Fruit fly (Drosophila melanogaster) whole organism, embryonic: ENCODE results near the gene dgt2.

Experiments
- B-H2 ChIP-seq: fragments of 200-800 bp; sonication (Bioruptor generic); optimal IDR thresholded peaks from 2 replicates; lab custom pipeline; 2018; ENCODE audit warnings: missing biosample characterization, mild to moderate bottlenecking, missing genetic modification characterization
- Blimp-1 ChIP-seq: fragments of 200-800 bp; sonication (Bioruptor generic); optimal IDR thresholded peaks from 3 replicates; lab custom pipeline; 2018; ENCODE audit warnings: missing biosample characterization, missing genetic modification characterization, mild to moderate bottlenecking, moderate library complexity, missing genetic modification reagents
- C15 ChIP-seq: fragments of 200-800 bp; sonication (Bioruptor generic); IDR thresholded peaks from 3 replicates; pipeline ENCODE4 v1.3.6; 2022; ENCODE audit warnings: missing biosample characterization, missing genetic modification characterization
- CG10462 ChIP-seq: fragments of 200-800 bp; sonication (Bioruptor generic); optimal IDR thresholded peaks from 2 replicates; lab custom pipeline; 2016; ENCODE audit warnings: missing biosample characterization, missing genetic modification characterization
- CG10959 ChIP-seq: fragments of 200-800 bp; sonication (Bioruptor generic); IDR thresholded peaks from 2 replicates; pipeline ENCODE4 v1.3.6; 2022; ENCODE audit warnings: missing biosample characterization, missing genetic modification characterization
- CG12071 ChIP-seq: fragments of 200-800 bp; sonication (Bioruptor generic); optimal IDR thresholded peaks from 3 replicates; lab custom pipeline; 2018; ENCODE audit warnings: missing biosample characterization, mild to moderate bottlenecking, missing genetic modification characterization
- CG12391 ChIP-seq: fragments of 200-800 bp; sonication (Bioruptor generic); optimal IDR thresholded peaks from 3 replicates; lab custom pipeline; 2018; ENCODE audit warnings: missing biosample characterization, mild to moderate bottlenecking, missing genetic modification characterization, moderate library complexity
- CG15479 ChIP-seq: fragments of 200-800 bp; sonication (Bioruptor generic); optimal IDR thresholded peaks from 3 replicates; lab custom pipeline; 2019; ENCODE audit warnings: missing biosample characterization, mild to moderate bottlenecking, missing genetic modification characterization, moderate library complexity
- CG15514 ChIP-seq: fragments of 200-800 bp; sonication (Bioruptor generic); optimal IDR thresholded peaks from 3 replicates; lab custom pipeline; 2017; ENCODE audit warnings: missing biosample characterization, missing genetic modification characterization, mild to moderate bottlenecking, moderate library complexity, missing genetic modification reagents
- CG15696 ChIP-seq: fragments of 200-800 bp; sonication (Bioruptor generic); optimal IDR thresholded peaks from 2 replicates; lab custom pipeline; 2019; ENCODE audit warnings: missing biosample characterization, mild to moderate bottlenecking, missing genetic modification characterization, moderate library complexity
- CG17568 ChIP-seq: fragments of 200-800 bp; sonication (Bioruptor generic); optimal IDR thresholded peaks from 2 replicates; lab custom pipeline; 2018; ENCODE audit warnings: missing biosample characterization, mild to moderate bottlenecking, missing genetic modification characterization, moderate library complexity
- CG18262 ChIP-seq: fragments of 200-800 bp; optimal IDR thresholded peaks from 3 replicates; lab custom pipeline; 2019; ENCODE audit warnings: missing biosample characterization, mild to moderate bottlenecking, missing genetic modification characterization, moderate library complexity
- CG30403 ChIP-seq: fragments of 200-800 bp; sonication (Bioruptor generic); optimal IDR thresholded peaks from 3 replicates; lab custom pipeline; 2016; ENCODE audit warnings: missing biosample characterization, missing genetic modification characterization
- CG33557 ChIP-seq: fragments of 200-800 bp; sonication (Bioruptor generic); optimal IDR thresholded peaks from 2 replicates; lab custom pipeline; 2019; ENCODE audit warnings: missing biosample characterization, mild to moderate bottlenecking, missing genetic modification characterization, moderate library complexity
- CG3407 ChIP-seq: fragments of 200-800 bp; sonication (Bioruptor generic); optimal IDR thresholded peaks from 2 replicates; lab custom pipeline; 2018; ENCODE audit warnings: missing biosample characterization, mild to moderate bottlenecking, missing genetic modification characterization
- CG4820 ChIP-seq: fragments of 200-800 bp; sonication (Bioruptor generic); optimal IDR thresholded peaks from 3 replicates; lab custom pipeline; 2016; ENCODE audit warnings: missing biosample characterization, missing genetic modification characterization
- CG6254 ChIP-seq: fragments of 200-800 bp; sonication (Bioruptor generic); optimal IDR thresholded peaks from 3 replicates; lab custom pipeline; 2017; ENCODE audit warnings: mild to moderate bottlenecking, missing biosample characterization, missing genetic modification reagents, missing genetic modification characterization
- CG7786 ChIP-seq: fragments of 200-800 bp; sonication (Bioruptor generic); optimal IDR thresholded peaks from 2 replicates; lab custom pipeline; 2016; ENCODE audit warnings: missing biosample characterization, missing genetic modification characterization
- CoRest ChIP-seq: fragments of 200-800 bp; sonication (Bioruptor generic); optimal IDR thresholded peaks from 3 replicates; lab custom pipeline; 2018; ENCODE audit warnings: missing biosample characterization, mild to moderate bottlenecking, missing genetic modification characterization, moderate library complexity
- HLHmδ ChIP-seq: fragments of 200-800 bp; sonication (Bioruptor generic); optimal IDR thresholded peaks from 2 replicates; lab custom pipeline; 2018; ENCODE audit warnings: missing biosample characterization, mild to moderate bottlenecking, missing genetic modification characterization, moderate library complexity
- Hey ChIP-seq: fragments of 200-800 bp; sonication (Bioruptor generic); optimal IDR thresholded peaks from 3 replicates; lab custom pipeline; 2018; ENCODE audit warnings: missing biosample characterization, mild to moderate bottlenecking, missing genetic modification characterization
- Hr51 ChIP-seq, 2 experiments: fragments of 200-800 bp; sonication (Bioruptor generic); optimal IDR thresholded peaks; 2 replicates in 1 of 2; 3 replicates in 1 of 2; lab custom pipeline; 2016 to 2018; ENCODE audit warnings: missing biosample characterization in 2 of 2, missing genetic modification characterization in 2 of 2, mild to moderate bottlenecking in 1 of 2, moderate library complexity in 1 of 2
- Kr ChIP-seq: fragments of 200-800 bp; sonication (Bioruptor generic); optimal IDR thresholded peaks from 2 replicates; lab custom pipeline; 2017; ENCODE audit warnings: missing biosample characterization, mild to moderate bottlenecking, missing genetic modification characterization
- MTF-1 ChIP-seq: fragments of 200-800 bp; sonication (Bioruptor generic); optimal IDR thresholded peaks from 2 replicates; lab custom pipeline; 2018; ENCODE audit warnings: missing biosample characterization, mild to moderate bottlenecking, missing genetic modification characterization, borderline replicate concordance
- NfI ChIP-seq: fragments of 200-800 bp; sonication (Bioruptor generic); optimal IDR thresholded peaks from 3 replicates; lab custom pipeline; 2018; ENCODE audit warnings: missing biosample characterization, mild to moderate bottlenecking, missing genetic modification characterization, moderate library complexity
- Pdp1 ChIP-seq, 2 experiments: fragments of 200-800 bp; sonication (Bioruptor generic); optimal IDR thresholded peaks; 3 replicates each; lab custom pipeline; 2016; ENCODE audit warnings: missing biosample characterization in 2 of 2, missing genetic modification characterization in 2 of 2, mild to moderate bottlenecking in 1 of 2, moderate library complexity in 1 of 2
- Six4 ChIP-seq: fragments of 200-800 bp; sonication (Bioruptor generic); optimal IDR thresholded peaks from 2 replicates; lab custom pipeline; 2016; ENCODE audit warnings: missing biosample characterization, missing genetic modification characterization
- Sox100B ChIP-seq: fragments of 200-800 bp; sonication (Bioruptor generic); optimal IDR thresholded peaks from 3 replicates; lab custom pipeline; 2018; ENCODE audit warnings: missing biosample characterization, mild to moderate bottlenecking, missing genetic modification characterization
- Ssrp ChIP-seq: fragments of 200-800 bp; sonication (Bioruptor generic); optimal IDR thresholded peaks from 2 replicates; lab custom pipeline; 2018; ENCODE audit warnings: missing biosample characterization, mild to moderate bottlenecking, missing genetic modification characterization, moderate library complexity
- Trl ChIP-seq, 3 experiments: fragments of >200 bp in 2 of 3; fragments of 200-800 bp in 1 of 3; sonication (Bioruptor generic) in 1 of 3; optimal IDR thresholded peaks; 2 replicates in 1 of 3; 3 replicates in 2 of 3; lab custom pipeline; 2016 to 2017; ENCODE audit warnings: missing biosample characterization in 1 of 3, missing genetic modification characterization in 1 of 3
- Xbp1 ChIP-seq: fragments of 200-800 bp; sonication (Bioruptor generic); optimal IDR thresholded peaks from 3 replicates; lab custom pipeline; 2016; ENCODE audit warnings: missing biosample characterization, mild to moderate bottlenecking, missing genetic modification characterization
- aop ChIP-seq: fragments of 200-800 bp; sonication (Bioruptor generic); IDR thresholded peaks from 2 replicates; pipeline ENCODE4 v1.3.6; 2022; ENCODE audit warnings: missing biosample characterization, missing genetic modification characterization
- bcd ChIP-seq: fragments of 200-800 bp; sonication (Bioruptor generic); optimal IDR thresholded peaks from 2 replicates; lab custom pipeline; 2017; ENCODE audit warnings: missing biosample characterization, mild to moderate bottlenecking, missing genetic modification characterization
- crol ChIP-seq: fragments of 200-800 bp; sonication (Bioruptor generic); IDR thresholded peaks from 2 replicates; pipeline ENCODE4 v1.3.6; 2022; ENCODE audit warnings: missing biosample characterization, missing genetic modification characterization
- cwo ChIP-seq: fragments of 200-800 bp; sonication (Bioruptor generic); optimal IDR thresholded peaks from 3 replicates; lab custom pipeline; 2017; ENCODE audit warnings: missing biosample characterization, missing genetic modification characterization, mild to moderate bottlenecking, moderate library complexity, missing genetic modification reagents
- ems ChIP-seq: fragments of 200-800 bp; sonication (Bioruptor generic); optimal IDR thresholded peaks from 3 replicates; lab custom pipeline; 2016; ENCODE audit warnings: missing biosample characterization, missing genetic modification characterization
- gcm ChIP-seq: fragments of 200-800 bp; sonication (Bioruptor generic); optimal IDR thresholded peaks from 2 replicates; lab custom pipeline; 2019; ENCODE audit warnings: missing biosample characterization, mild to moderate bottlenecking, missing genetic modification characterization, moderate library complexity
- gsb ChIP-seq: fragments of 200-800 bp; sonication (Bioruptor generic); IDR thresholded peaks from 2 replicates; pipeline ENCODE4 v1.3.6; 2022; ENCODE audit warnings: missing biosample characterization, missing genetic modification characterization
- gsb-n ChIP-seq: fragments of 200-800 bp; sonication (Bioruptor generic); optimal IDR thresholded peaks from 3 replicates; lab custom pipeline; 2018; ENCODE audit warnings: missing biosample characterization, mild to moderate bottlenecking, missing genetic modification characterization
- jing ChIP-seq: fragments of 200-800 bp; sonication (Bioruptor generic); optimal IDR thresholded peaks from 2 replicates; lab custom pipeline; 2018; ENCODE audit warnings: missing biosample characterization, mild to moderate bottlenecking, missing genetic modification characterization
- kay ChIP-seq: fragments of 200-800 bp; sonication (Bioruptor generic); optimal IDR thresholded peaks from 2 replicates; lab custom pipeline; 2016; ENCODE audit warnings: missing biosample characterization, missing genetic modification characterization
- lilli ChIP-seq: fragments of 200-800 bp; sonication (Bioruptor generic); optimal IDR thresholded peaks from 3 replicates; lab custom pipeline; 2016; ENCODE audit warnings: missing biosample characterization, missing genetic modification characterization
- nom ChIP-seq: fragments of 200-800 bp; sonication (Bioruptor generic); optimal IDR thresholded peaks from 2 replicates; lab custom pipeline; 2017; ENCODE audit warnings: missing biosample characterization, missing genetic modification characterization, mild to moderate bottlenecking, moderate library complexity, missing genetic modification reagents
- otp ChIP-seq: fragments of 200-800 bp; sonication (Bioruptor generic); IDR thresholded peaks from 3 replicates; pipeline ENCODE4, ENCODE4 v1.3.6; 2022; ENCODE audit warnings: missing biosample characterization, missing genetic modification characterization
- p53 ChIP-seq: fragments of 200-800 bp; sonication (Bioruptor generic); optimal IDR thresholded peaks from 2 replicates; lab custom pipeline; 2016; ENCODE audit warnings: missing biosample characterization, missing genetic modification characterization
- sens ChIP-seq: fragments of 200-800 bp; sonication (Bioruptor generic); peaks from one replicate; lab custom pipeline; 2016; ENCODE audit warnings: missing biosample characterization, missing genetic modification characterization
- slp2 ChIP-seq: fragments of 200-800 bp; sonication (Bioruptor generic); optimal IDR thresholded peaks from 2 replicates; lab custom pipeline; 2016; ENCODE audit warnings: missing biosample characterization, missing genetic modification characterization

dgt2 gene

dm6 chr2L:12002922-12003791, 13.4 kb downstream of the dgt2 start (continued):
- TF ChIP-seq CG15696 (tag; lab: Kevin White, UChicago) (peak; percentile 30), CG17568 (peak; percentile 60), aop (GFP tag; lab: Robert Waterston, UW) (no peak), CG7786 (GFP tag; lab: Kevin White, UChicago) (peak; percentile 15), CG15479 (GFP tag; lab: Kevin White, UChicago) (peak; percentile 93), CG10959 (GFP tag; lab: Robert Waterston, UW) (no peak), CG12071 (GFP tag; lab: Kevin White, UChicago) (peak; percentile 16), sens (GFP tag; lab: Kevin White, UChicago) (peak; percentile 45), nom (GFP tag; lab: Kevin White, UChicago) (peak; percentile 60), Hr51 (GFP tag; optimal IDR thresholded peaks at IDR 0.05; lab: Kevin White, UChicago) (peak in 1 of 2 experiments; percentile 51), CoRest (tag; lab: Kevin White, UChicago) (peak; percentile 37), CG10462 (GFP tag; lab: Kevin White, UChicago) (peak; percentile 4), C15 (GFP tag; lab: Robert Waterston, UW) (no peak), slp2 (no peak), CG33557 (GFP tag; lab: Kevin White, UChicago) (peak; percentile 0), CG30403 (GFP tag; lab: Kevin White, UChicago) (peak; percentile 55), Xbp1 (GFP tag; lab: Kevin White, UChicago) (peak; percentile 63), CG18262 (tag; lab: Kevin White, UChicago) (peak; percentile 18), CG15514 (peak; percentile 93), HLHmδ (GFP tag; lab: Kevin White, UChicago) (peak; percentile 74), Trl (optimal IDR thresholded peaks at IDR 0.05; lab: Kevin White, UChicago) (no peak), Trl (GFP tag; optimal IDR thresholded peaks at IDR 0.05; lab: Kevin White, UChicago) (peak; percentile 42), gsb-n (peak; percentile 89), CG4820 (GFP tag; lab: Kevin White, UChicago) (peak; percentile 13), gsb (GFP tag; lab: Robert Waterston, UW) (no peak), Six4 (peak; percentile 24), Pdp1 (GFP tag; optimal IDR thresholded peaks at IDR 0.05; lab: Kevin White, UChicago) (peak in 1 of 2 experiments; percentile 14), CG3407 (GFP tag; lab: Kevin White, UChicago) (peak; percentile 5), crol (GFP tag; lab: Robert Waterston, UW) (no peak), CG12391 (peak; percentile 63), Ssrp (peak; percentile 14), otp (GFP tag; lab: Robert Waterston, UW) (no peak), Blimp-1 (GFP tag; lab: Kevin White, UChicago) (no peak), CG6254 (GFP tag; lab: Kevin White, UChicago) (peak; percentile 30), kay (no peak), Sox100B (GFP tag; lab: Kevin White, UChicago) (peak; percentile 24), bcd (GFP tag; lab: Kevin White, UChicago) (peak; percentile 27), MTF-1 (GFP tag; lab: Kevin White, UChicago) (peak; percentile 44), lilli (GFP tag; lab: Kevin White, UChicago) (peak; percentile 55), Hey (tag; lab: Kevin White, UChicago) (peak; percentile 99), jing (GFP tag; lab: Kevin White, UChicago) (no peak), gcm (GFP tag; lab: Kevin White, UChicago) (peak; percentile 94), cwo (GFP tag; lab: Kevin White, UChicago) (peak; percentile 100), B-H2 (GFP tag; lab: Kevin White, UChicago) (peak; percentile 6), NfI (peak; percentile 59), ems (GFP tag; lab: Kevin White, UChicago) (peak; percentile 1), p53 (GFP tag; lab: Kevin White, UChicago) (peak; percentile 68), Kr (peak; percentile 13)
